Worm (Caenorhabditis elegans) whole organism, young adult: ENCODE results near the gene lrpc-1.
A peak's percentile ranks its signal among the peaks of the same experiment; 100 is the strongest.

Source experiments
- B0336.3 ChIP-seq: fragments of 200-800 bp; sonication (Bioruptor generic); IDR thresholded peaks from 2 replicates; pipeline ENCODE4 v1.3.6; 2022; ENCODE audit warnings: missing genetic modification characterization, missing compliant biosample characterization
- F10E7.11 ChIP-seq: sonication (generic microtip); optimal IDR thresholded peaks from 2 replicates; lab custom pipeline; 2017; ENCODE audit warnings: mild to moderate bottlenecking, missing genetic modification characterization, moderate library complexity, missing compliant biosample characterization
- F23B12.7 ChIP-seq: sonication (generic microtip); optimal IDR thresholded peaks from 2 replicates; lab custom pipeline; 2017; ENCODE audit warnings: missing genetic modification characterization, mild to moderate bottlenecking, missing compliant biosample characterization, antibody characterized with exemption, moderate library complexity; ENCODE audit not compliant: insufficient read depth
- F33H1.4 ChIP-seq: fragments of 200-800 bp; sonication (Bioruptor generic); IDR thresholded peaks from 2 replicates; pipeline ENCODE4 v1.3.6; 2022; ENCODE audit warnings: missing genetic modification reagents, missing genetic modification characterization, missing compliant biosample characterization
- F55B11.4 ChIP-seq: sonication (generic microtip); optimal IDR thresholded peaks from 2 replicates; lab custom pipeline; 2016; ENCODE audit warnings: missing compliant biosample characterization, missing genetic modification characterization, borderline replicate concordance; ENCODE audit not compliant: insufficient read depth
- F57C9.4 ChIP-seq: sonication (generic microtip); optimal IDR thresholded peaks from 2 replicates; lab custom pipeline; 2017; ENCODE audit warnings: mild to moderate bottlenecking, missing genetic modification characterization, missing compliant biosample characterization
- K12H6.12 ChIP-seq: fragments of 200-800 bp; sonication (Bioruptor generic); optimal IDR thresholded peaks from 2 replicates; lab custom pipeline; 2018; ENCODE audit warnings: mild to moderate bottlenecking, missing genetic modification characterization, missing compliant biosample characterization
- Y67H2A.10 ChIP-seq: fragments of 200-800 bp; sonication (Bioruptor generic); conservative IDR thresholded peaks from 2 replicates; pipeline ENCODE4 v1.3.6; 2022; ENCODE audit warnings: missing genetic modification reagents, missing genetic modification characterization, missing compliant biosample characterization
- ama-1 ChIP-seq, 3 experiments: fragments of 150-350 bp in 1 of 3; sonication (generic microtip) in 2 of 3; optimal IDR thresholded peaks; 2 replicates each; lab custom pipeline; 2014 to 2018; ENCODE audit warnings: missing biosample characterization in 2 of 3, missing genetic modification characterization in 2 of 3, missing genetic modification reagents in 2 of 3
- aptf-3 ChIP-seq: fragments of 200-800 bp; sonication (Bioruptor generic); IDR thresholded peaks from 2 replicates; pipeline ENCODE4 v1.3.6; 2022; ENCODE audit warnings: missing genetic modification characterization, missing compliant biosample characterization
- atf-7 ChIP-seq: sonication (generic microtip); optimal IDR thresholded peaks from 2 replicates; lab custom pipeline; 2017; ENCODE audit warnings: mild to moderate bottlenecking, missing genetic modification characterization, missing compliant biosample characterization
- attf-3 ChIP-seq: fragments of 200-800 bp; sonication (Bioruptor generic); conservative IDR thresholded peaks from 2 replicates; pipeline ENCODE4 v1.3.6; 2022; ENCODE audit warnings: missing genetic modification reagents, missing genetic modification characterization, missing compliant biosample characterization
- attf-5 ChIP-seq: fragments of 200-800 bp; sonication (Bioruptor generic); optimal IDR thresholded peaks from 2 replicates; lab custom pipeline; 2018; ENCODE audit warnings: mild to moderate bottlenecking, missing genetic modification characterization, missing compliant biosample characterization
- bed-2 ChIP-seq: fragments of 200-800 bp; sonication (Bioruptor generic); IDR thresholded peaks from 2 replicates; pipeline ENCODE4 v1.3.6; 2022; ENCODE audit warnings: missing genetic modification reagents, missing genetic modification characterization, missing compliant biosample characterization
- ceh-100 ChIP-seq: fragments of 200-800 bp; sonication (Bioruptor generic); IDR thresholded peaks from 2 replicates; pipeline ENCODE4 v1.3.6; 2022; ENCODE audit warnings: missing genetic modification reagents, missing genetic modification characterization, missing compliant biosample characterization
- ceh-91 ChIP-seq: fragments of 200-800 bp; sonication (Bioruptor generic); IDR thresholded peaks from 2 replicates; pipeline ENCODE4 v1.3.6; 2022; ENCODE audit warnings: missing genetic modification reagents, missing genetic modification characterization, missing compliant biosample characterization
- die-1 ChIP-seq: sonication (generic microtip); optimal IDR thresholded peaks from 2 replicates; lab custom pipeline; 2016; ENCODE audit warnings: missing genotype, mild to moderate bottlenecking, missing genetic modification characterization, missing compliant biosample characterization
- egl-18 ChIP-seq: fragments of 200-800 bp; sonication (Bioruptor generic); IDR thresholded peaks from 2 replicates; pipeline ENCODE4 v1.3.6; 2022; ENCODE audit warnings: missing genetic modification reagents, missing genetic modification characterization, missing compliant biosample characterization
- hmg-20 ChIP-seq: fragments of 200-800 bp; sonication (Bioruptor generic); IDR thresholded peaks from 2 replicates; pipeline ENCODE4 v1.3.6; 2022; ENCODE audit warnings: missing genetic modification reagents, missing genetic modification characterization, missing compliant biosample characterization
- let-526 ChIP-seq: fragments of 200-800 bp; sonication (Bioruptor generic); IDR thresholded peaks from 2 replicates; pipeline ENCODE4 v1.3.6; 2022; ENCODE audit warnings: missing genetic modification reagents, missing genetic modification characterization, missing compliant biosample characterization
- let-607 ChIP-seq, 2 experiments: fragments of 200-800 bp in 1 of 2; sonication (Bioruptor generic) in 1 of 2; sonication (generic microtip) in 1 of 2; optimal IDR thresholded peaks; 2 replicates each; lab custom pipeline; 2016 to 2018; ENCODE audit warnings: mild to moderate bottlenecking in 2 of 2, missing compliant biosample characterization in 2 of 2, missing genetic modification characterization in 2 of 2, moderate library complexity in 2 of 2, missing genotype in 1 of 2
- lin-40 ChIP-seq: sonication (generic microtip); optimal IDR thresholded peaks from 2 replicates; lab custom pipeline; 2016; ENCODE audit warnings: missing genetic modification characterization, mild to moderate bottlenecking, missing compliant biosample characterization, missing genotype, missing genetic modification reagents
- lsl-1 ChIP-seq: fragments of 200-800 bp; sonication (Bioruptor generic); optimal IDR thresholded peaks from 2 replicates; lab custom pipeline; 2018; ENCODE audit warnings: mild to moderate bottlenecking, missing genetic modification characterization, moderate library complexity, missing compliant biosample characterization
- lsy-27 ChIP-seq: sonication (generic microtip); optimal IDR thresholded peaks from 2 replicates; lab custom pipeline; 2017; ENCODE audit warnings: missing genetic modification characterization, mild to moderate bottlenecking, missing compliant biosample characterization, antibody characterized with exemption, missing genotype, borderline replicate concordance; ENCODE audit not compliant: insufficient read depth
- madf-8 ChIP-seq: fragments of 200-800 bp; sonication (Bioruptor generic); conservative IDR thresholded peaks from 2 replicates; pipeline ENCODE4 v1.3.6; 2022; ENCODE audit warnings: missing genetic modification reagents, missing genetic modification characterization, missing compliant biosample characterization
- mcd-1 ChIP-seq: fragments of 200-800 bp; sonication (Bioruptor generic); IDR thresholded peaks from 2 replicates; pipeline ENCODE4 v1.3.6; 2022; ENCODE audit warnings: missing genetic modification reagents, missing genetic modification characterization, missing compliant biosample characterization
- mel-28 ChIP-seq: sonication (generic microtip); optimal IDR thresholded peaks from 2 replicates; lab custom pipeline; 2016; ENCODE audit warnings: borderline replicate concordance, mild to moderate bottlenecking, missing genetic modification characterization, missing compliant biosample characterization
- nfya-1 ChIP-seq: sonication (generic microtip); optimal IDR thresholded peaks from 2 replicates; lab custom pipeline; 2017; ENCODE audit warnings: antibody characterized with exemption, missing compliant biosample characterization, missing genetic modification characterization, borderline replicate concordance; ENCODE audit not compliant: insufficient read depth
- nhr-120 ChIP-seq: fragments of 200-800 bp; sonication (Bioruptor generic); IDR thresholded peaks from 2 replicates; pipeline ENCODE4 v1.3.6; 2022; ENCODE audit warnings: missing genetic modification characterization, missing compliant biosample characterization
- nhr-27 ChIP-seq: fragments of 200-800 bp; sonication (Bioruptor generic); optimal IDR thresholded peaks from 2 replicates; lab custom pipeline; 2018; ENCODE audit warnings: mild to moderate bottlenecking, missing genetic modification characterization, moderate library complexity, missing compliant biosample characterization
- nhr-80 ChIP-seq: sonication (generic microtip); optimal IDR thresholded peaks from 2 replicates; lab custom pipeline; 2016; ENCODE audit warnings: missing genetic modification characterization, missing compliant biosample characterization
- pha-4 ChIP-seq: fragments of 150-350 bp; sonication (generic microtip); optimal IDR thresholded peaks from 2 replicates; lab custom pipeline; 2014; ENCODE audit warnings: missing biosample characterization, missing genetic modification reagents, missing genetic modification characterization
- rcor-1 ChIP-seq: fragments of 200-800 bp; sonication (Bioruptor generic); IDR thresholded peaks from 2 replicates; pipeline ENCODE4 v1.3.6; 2022; ENCODE audit warnings: missing genetic modification reagents, missing genetic modification characterization, missing compliant biosample characterization
- repo-1 ChIP-seq: sonication (generic microtip); optimal IDR thresholded peaks from 2 replicates; lab custom pipeline; 2017; ENCODE audit warnings: mild to moderate bottlenecking, missing genetic modification characterization, missing compliant biosample characterization
- snpc-4 ChIP-seq, 5 experiments: fragments of 150-350 bp in 1 of 5; sonication (generic microtip) in 4 of 5; optimal IDR thresholded peaks; 2 replicates each; lab custom pipeline; 2014 to 2018; ENCODE audit warnings: missing genetic modification characterization in 5 of 5, missing biosample characterization in 3 of 5, antibody characterized with exemption in 2 of 5, mild to moderate bottlenecking in 2 of 5, missing compliant biosample characterization in 2 of 5, missing genotype in 2 of 5, moderate library complexity in 2 of 5, missing genetic modification reagents in 1 of 5
- sptf-2 ChIP-seq: fragments of 200-800 bp; sonication (Bioruptor generic); optimal IDR thresholded peaks from 2 replicates; lab custom pipeline; 2018; ENCODE audit warnings: mild to moderate bottlenecking, missing genetic modification characterization, missing compliant biosample characterization
- tlf-1 ChIP-seq: fragments of 200-800 bp; sonication (Bioruptor generic); optimal IDR thresholded peaks from 2 replicates; lab custom pipeline; 2018; ENCODE audit warnings: mild to moderate bottlenecking, missing genetic modification characterization, missing compliant biosample characterization
- ztf-6 ChIP-seq: fragments of 200-800 bp; sonication (Bioruptor generic); IDR thresholded peaks from 2 replicates; pipeline ENCODE4 v1.3.6; 2022; ENCODE audit warnings: missing genetic modification reagents, missing genetic modification characterization, missing compliant biosample characterization

lrpc-1 gene

ce11 chrV:5644171-5644570, 31.2 kb upstream of the lrpc-1 start, which contains the start of gene srx-117:
Gene srx-117, plus strand, starts transcription at chrV:5644471.
- no peak for TF ChIP-seq ama-1 (optimal IDR thresholded peaks at IDR 0.05; lab: Kevin White, UChicago)
- no peak for TF ChIP-seq ama-1 (GFP tag; optimal IDR thresholded peaks at IDR 0.05; lab: Kevin White, UChicago)
- TF ChIP-seq bed-2 (GFP tag; lab: Robert Waterston, UW), result no peak
- TF ChIP-seq ceh-91 (GFP tag; lab: Robert Waterston, UW), result no peak
- no peak for TF ChIP-seq atf-7 (tag; lab: Kevin White, UChicago)

DNA sequence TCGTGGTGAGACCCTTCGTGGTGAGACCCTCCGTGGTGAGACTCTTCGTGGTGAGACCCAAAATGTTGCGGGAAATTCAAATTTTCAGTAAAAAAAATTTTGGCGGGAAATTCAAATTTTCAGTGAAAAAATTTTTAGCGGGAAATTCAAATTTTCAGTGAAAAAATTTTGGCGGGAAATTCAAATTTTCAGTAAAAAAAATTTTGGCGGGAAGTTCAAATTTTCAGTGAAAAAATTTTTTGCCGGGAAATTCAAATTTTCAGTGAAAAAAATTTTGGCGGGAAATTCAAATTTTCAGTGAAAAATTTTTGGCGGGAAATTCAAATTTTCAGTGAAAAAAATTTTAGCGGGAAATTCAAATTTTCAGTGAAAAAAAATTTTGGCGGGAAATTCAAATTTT, 27.1 kb upstream of the lrpc-1 start:
- TF ChIP-seq madf-8 (GFP tag; lab: Robert Waterston, UW) (0 out of 2 replicates have a peak, but pooled peaks have one; percentile 29), ceh-91 (GFP tag; lab: Robert Waterston, UW) (peak; percentile 39; the same call in 1 of the 2 replicates), F33H1.4 (peak; percentile 66)

DNA sequence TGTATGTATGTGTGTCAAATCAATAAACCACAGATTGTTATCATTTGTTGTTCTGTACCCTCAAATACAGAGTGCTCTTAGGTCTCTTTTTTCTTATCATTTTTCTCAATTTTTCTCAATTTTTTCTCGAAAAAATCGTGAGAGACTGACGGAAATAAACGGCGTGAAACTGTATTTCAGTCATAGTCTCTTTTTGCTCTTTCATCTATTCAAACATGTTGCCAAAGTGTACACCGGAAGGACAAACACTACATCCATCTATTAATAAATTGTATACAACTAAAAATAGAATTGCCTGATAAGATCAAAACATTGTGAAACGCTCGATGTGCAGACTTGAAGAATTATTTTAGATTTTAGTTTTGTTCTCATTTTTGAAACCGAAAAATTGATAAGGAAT, 21.4 kb upstream of the lrpc-1 start:
- TF ChIP-seq B0336.3 (GFP tag; lab: Robert Waterston, UW) (no peak), nhr-80 (peak; percentile 38)

DNA sequence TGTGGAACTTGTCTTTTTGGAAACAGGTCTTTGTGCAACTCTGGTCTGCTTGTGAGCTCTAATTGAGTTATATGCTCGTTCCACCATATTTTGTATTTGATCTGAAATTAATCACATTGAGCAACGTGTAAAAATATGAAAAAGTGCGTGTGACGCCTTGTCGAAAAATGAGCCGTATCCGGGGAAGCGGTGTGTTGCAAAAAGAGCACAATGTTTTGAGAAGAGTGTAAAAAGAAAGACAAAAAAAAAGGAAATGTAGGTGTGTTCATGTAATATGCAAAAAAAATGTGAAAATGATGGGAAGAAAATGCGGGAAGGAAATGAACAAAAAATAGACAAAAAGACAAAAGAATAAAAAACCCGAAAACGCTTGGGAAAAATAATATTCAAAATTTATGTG, 17.8 kb upstream of the lrpc-1 start, which contains the start of gene acy-4:
Gene acy-4 (minus strand): TSS at position 101 of the 400 bp plus-strand sequence.
- TF ChIP-seq F10E7.11 (tag; lab: Kevin White, UChicago) (no peak), lsl-1 (GFP tag; lab: Kevin White, UChicago) (no peak), Y67H2A.10 (GFP tag; lab: Robert Waterston, UW) (no peak), hmg-20 (no peak), nhr-120 (no peak), attf-3 (GFP tag; lab: Robert Waterston, UW) (no peak), lsy-27 (tag; lab: Kevin White, UChicago) (no peak), attf-5 (no peak), egl-18 (GFP tag; lab: Robert Waterston, UW) (no peak), nfya-1 (tag; lab: Kevin White, UChicago) (no peak), ztf-6 (GFP tag; lab: Robert Waterston, UW) (no peak), pha-4 (no peak), F57C9.4 (tag; lab: Kevin White, UChicago) (no peak), tlf-1 (GFP tag; lab: Kevin White, UChicago) (no peak), sptf-2 (GFP tag; lab: Kevin White, UChicago) (no peak), lin-40 (no peak)

DNA sequence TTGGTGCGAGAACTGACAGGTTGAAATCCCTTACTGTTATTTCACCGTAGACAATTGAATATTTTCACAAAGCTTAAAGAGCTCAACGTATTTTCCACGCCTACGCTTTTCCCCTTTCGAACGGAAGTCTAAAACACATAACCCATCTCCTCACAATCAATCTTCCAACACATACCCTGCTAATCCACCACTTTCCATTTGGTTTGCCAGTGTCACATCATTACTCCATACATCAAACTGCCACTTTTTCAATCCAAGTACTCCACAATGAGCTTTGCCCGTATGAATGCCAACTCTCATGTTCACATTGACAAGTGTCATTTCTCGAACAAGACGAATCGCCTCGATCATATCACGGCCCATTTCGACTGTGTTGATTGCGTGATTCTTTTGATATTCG, 15.0 kb upstream of the lrpc-1 start:
- TF ChIP-seq nhr-27, result no peak
- TF ChIP-seq K12H6.12, result peak; percentile 17

DNA sequence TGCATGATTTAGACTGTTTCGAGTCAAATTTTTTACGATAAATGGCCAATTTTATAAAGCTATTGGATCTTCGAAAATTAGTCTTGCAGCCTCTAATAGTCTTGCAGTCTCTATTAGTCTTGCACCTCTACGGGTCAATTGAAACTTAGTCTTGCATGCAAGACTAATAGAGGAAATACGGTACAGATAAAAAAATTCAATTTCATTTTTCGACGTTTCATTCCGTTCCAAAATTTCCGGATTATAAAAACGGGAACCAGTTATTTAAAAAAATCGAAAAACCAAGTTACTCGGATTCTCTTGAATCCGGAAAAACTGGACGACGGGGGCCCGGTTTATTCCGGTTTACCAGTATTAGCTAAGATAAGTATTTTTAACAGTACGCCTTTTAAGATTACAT, 8.4 kb upstream of the lrpc-1 start, which contains the start of gene M03E7.1:
Gene M03E7.1 (plus strand): TSS at position 301 of the 400 bp plus-strand sequence.
- TF ChIP-seq ceh-91 (GFP tag; lab: Robert Waterston, UW) (no peak), die-1 (no peak), mel-28 (tag; lab: Kevin White, UChicago) (no peak), F57C9.4 (tag; lab: Kevin White, UChicago) (no peak), K12H6.12 (no peak), rcor-1 (GFP tag; lab: Robert Waterston, UW) (no peak), aptf-3 (GFP tag; lab: Robert Waterston, UW) (no peak), let-607 (tag; optimal IDR thresholded peaks at IDR 0.05; lab: Kevin White, UChicago) (no peak), let-526 (no peak), egl-18 (GFP tag; lab: Robert Waterston, UW) (no peak), snpc-4 (GFP tag; optimal IDR thresholded peaks at IDR 0.05; lab: Kevin White, UChicago) (no peak), snpc-4 (tag; optimal IDR thresholded peaks at IDR 0.05; lab: Kevin White, UChicago) (no peak), ceh-100 (GFP tag; lab: Robert Waterston, UW) (no peak), B0336.3 (GFP tag; lab: Robert Waterston, UW) (no peak), mcd-1 (no peak), repo-1 (tag; lab: Kevin White, UChicago) (no peak), F23B12.7 (no peak), F55B11.4 (no peak)
